Worm (Caenorhabditis elegans) whole organism, midembryonic: ENCODE results near the gene C01G5.5.

Source experiments
- T22C8.4 ChIP-seq: fragments of 200-800 bp; sonication (Bioruptor generic); IDR thresholded peaks from 2 replicates; pipeline ENCODE4 v1.3.6; 2022; ENCODE audit warnings: missing genetic modification characterization, missing compliant biosample characterization
- cog-1 ChIP-seq: sonication (generic microtip); optimal IDR thresholded peaks from 2 replicates; lab custom pipeline; 2016; ENCODE audit warnings: missing genetic modification characterization, missing compliant biosample characterization
- flt-1 ChIP-seq: fragments of 200-800 bp; sonication (Bioruptor generic); IDR thresholded peaks from 2 replicates; pipeline ENCODE4 v1.3.6; 2022; ENCODE audit warnings: missing genetic modification characterization, missing compliant biosample characterization
- klf-2 ChIP-seq: fragments of 200-800 bp; sonication (Bioruptor generic); conservative IDR thresholded peaks from 2 replicates; pipeline ENCODE4 v1.3.6; 2022; ENCODE audit warnings: missing genetic modification reagents, missing genetic modification characterization, missing compliant biosample characterization
- med-1 ChIP-seq: sonication (generic microtip); optimal IDR thresholded peaks from 2 replicates; lab custom pipeline; 2017; ENCODE audit warnings: missing genetic modification characterization, mild to moderate bottlenecking, missing compliant biosample characterization, antibody characterized with exemption, missing genetic modification reagents; ENCODE audit not compliant: insufficient read depth
- ref-1 ChIP-seq: fragments of 200-800 bp; sonication (Bioruptor generic); conservative IDR thresholded peaks from 2 replicates; pipeline ENCODE4 v1.3.6; 2022; ENCODE audit warnings: missing genetic modification reagents, missing genetic modification characterization, missing compliant biosample characterization
- tab-1 ChIP-seq: fragments of 200-800 bp; sonication (Bioruptor generic); IDR thresholded peaks from 2 replicates; pipeline ENCODE4 v1.3.6; 2022; ENCODE audit warnings: missing genetic modification characterization, missing compliant biosample characterization
- ztf-23 ChIP-seq: fragments of 200-800 bp; sonication (Bioruptor generic); IDR thresholded peaks from 2 replicates; pipeline ENCODE4 v1.3.6; 2022; ENCODE audit warnings: missing genetic modification reagents, missing genetic modification characterization, missing compliant biosample characterization
- ztf-29 ChIP-seq: fragments of 200-800 bp; sonication (Bioruptor generic); IDR thresholded peaks from 2 replicates; pipeline ENCODE4 v1.3.6; 2022; ENCODE audit warnings: missing genetic modification reagents, missing genetic modification characterization, missing compliant biosample characterization

DNA sequence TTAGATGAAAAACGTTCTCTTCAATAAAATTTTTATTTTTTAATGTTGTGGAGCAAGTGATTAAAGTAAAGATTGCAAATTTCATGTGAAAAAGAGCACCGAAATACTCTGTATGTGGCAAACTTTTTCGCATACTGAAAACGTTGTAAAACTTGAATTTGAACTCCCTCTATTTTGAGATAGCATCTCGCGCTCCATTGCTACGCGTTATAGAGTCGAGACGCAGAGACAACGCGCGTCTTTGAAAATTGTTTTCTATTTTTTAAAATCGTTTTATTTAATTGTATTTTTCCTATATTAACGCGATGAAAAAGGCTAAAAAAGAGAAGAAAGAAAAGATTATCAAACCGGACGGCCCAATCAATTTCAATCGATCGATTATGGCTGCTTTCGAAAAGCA, 24.2 kb downstream of the C01G5.5 start, which contains the start of gene fan-1:
- TF ChIP-seq cog-1 (tag; lab: Kevin White, UChicago) (no peak), klf-2 (no peak), flt-1 (GFP tag; lab: Robert Waterston, UW) (no peak), tab-1 (no peak), ref-1 (GFP tag; lab: Robert Waterston, UW) (no peak), T22C8.4 (GFP tag; lab: Robert Waterston, UW) (no peak), ztf-23 (GFP tag; lab: Robert Waterston, UW) (0 out of 2 replicates have a peak, but pooled peaks have one; percentile 40), med-1 (GFP tag; lab: Kevin White, UChicago) (no peak), ztf-29 (GFP tag; lab: Robert Waterston, UW) (no peak)
